Fruit fly (Drosophila melanogaster) whole organism, embryonic: ENCODE data around the gene Or85a.

Experiments used
- Aef1 ChIP-seq: fragments of 200-800 bp; sonication (Bioruptor generic); IDR thresholded peaks from 3 replicates; pipeline ENCODE4 v1.3.6; 2022; ENCODE audit warnings: missing biosample characterization, missing genetic modification characterization
- CG10366 ChIP-seq: fragments of 200-800 bp; sonication (Bioruptor generic); IDR thresholded peaks from 2 replicates; pipeline ENCODE4 v1.3.6; 2022; ENCODE audit warnings: missing biosample characterization, missing genetic modification characterization
- CG10543 ChIP-seq: fragments of 200-800 bp; sonication (Bioruptor generic); optimal IDR thresholded peaks from 3 replicates; lab custom pipeline; 2017; ENCODE audit warnings: missing biosample characterization, mild to moderate bottlenecking, missing genetic modification characterization, moderate library complexity
- CG12219 ChIP-seq: fragments of 200-800 bp; sonication (Bioruptor generic); optimal IDR thresholded peaks from 3 replicates; lab custom pipeline; 2018; ENCODE audit warnings: missing biosample characterization, mild to moderate bottlenecking, missing genetic modification characterization
- CG12391 ChIP-seq: fragments of 200-800 bp; sonication (Bioruptor generic); optimal IDR thresholded peaks from 3 replicates; lab custom pipeline; 2018; ENCODE audit warnings: missing biosample characterization, mild to moderate bottlenecking, missing genetic modification characterization, moderate library complexity
- CG13287 ChIP-seq: fragments of 200-800 bp; sonication (Bioruptor generic); IDR thresholded peaks from 2 replicates; pipeline ENCODE4 v1.3.6; 2022; ENCODE audit warnings: missing biosample characterization, missing genetic modification characterization; ENCODE audit not compliant: partially characterized antibody
- CG13624 ChIP-seq: fragments of 200-800 bp; sonication (Bioruptor generic); optimal IDR thresholded peaks from 2 replicates; lab custom pipeline; 2016; ENCODE audit warnings: missing biosample characterization, missing genetic modification characterization
- CG14710 ChIP-seq: fragments of 200-800 bp; sonication (Bioruptor generic); optimal IDR thresholded peaks from 3 replicates; lab custom pipeline; 2019; ENCODE audit warnings: missing biosample characterization, mild to moderate bottlenecking, missing genetic modification characterization, moderate library complexity
- CG15479 ChIP-seq: fragments of 200-800 bp; sonication (Bioruptor generic); optimal IDR thresholded peaks from 3 replicates; lab custom pipeline; 2019; ENCODE audit warnings: missing biosample characterization, mild to moderate bottlenecking, missing genetic modification characterization, moderate library complexity
- CG15514 ChIP-seq: fragments of 200-800 bp; sonication (Bioruptor generic); optimal IDR thresholded peaks from 3 replicates; lab custom pipeline; 2017; ENCODE audit warnings: missing biosample characterization, missing genetic modification characterization, mild to moderate bottlenecking, moderate library complexity, missing genetic modification reagents
- CG1602 ChIP-seq: fragments of 200-800 bp; sonication (Bioruptor generic); optimal IDR thresholded peaks from 3 replicates; lab custom pipeline; 2016; ENCODE audit warnings: missing biosample characterization, missing genetic modification characterization
- CG1603 ChIP-seq: fragments of 200-800 bp; sonication (Bioruptor generic); optimal IDR thresholded peaks from 2 replicates; lab custom pipeline; 2019; ENCODE audit warnings: missing biosample characterization, mild to moderate bottlenecking, missing genetic modification characterization, moderate library complexity
- CG17385 ChIP-seq: fragments of 200-800 bp; sonication (Bioruptor generic); optimal IDR thresholded peaks from 3 replicates; lab custom pipeline; 2018; ENCODE audit warnings: missing biosample characterization, mild to moderate bottlenecking, missing genetic modification characterization
- CG17912 ChIP-seq: fragments of 200-800 bp; sonication (Bioruptor generic); optimal IDR thresholded peaks from 2 replicates; lab custom pipeline; 2018; ENCODE audit warnings: missing biosample characterization, mild to moderate bottlenecking, missing genetic modification characterization
- CG2889 ChIP-seq: fragments of 200-800 bp; sonication (Bioruptor generic); IDR thresholded peaks from 3 replicates; pipeline ENCODE4 v1.3.6; 2022; ENCODE audit warnings: missing biosample characterization, missing genetic modification characterization
- CG30020 ChIP-seq: fragments of 200-800 bp; optimal IDR thresholded peaks from 2 replicates; lab custom pipeline; 2019; ENCODE audit warnings: missing biosample characterization, mild to moderate bottlenecking, missing genetic modification characterization, moderate library complexity
- CG34422 ChIP-seq: fragments of 200-800 bp; sonication (Bioruptor generic); IDR thresholded peaks from 3 replicates; pipeline ENCODE4 v1.3.6; 2022; ENCODE audit warnings: missing biosample characterization, missing genetic modification characterization
- CG4328 ChIP-seq: fragments of 200-800 bp; sonication (Bioruptor generic); optimal IDR thresholded peaks from 3 replicates; lab custom pipeline; 2017; ENCODE audit warnings: missing biosample characterization, missing genetic modification reagents, missing genetic modification characterization
- CG5245 ChIP-seq: fragments of 200-800 bp; sonication (Bioruptor generic); optimal IDR thresholded peaks from 3 replicates; lab custom pipeline; 2016; ENCODE audit warnings: missing biosample characterization, missing genetic modification characterization
- CG6765 ChIP-seq: fragments of 200-800 bp; sonication (Bioruptor generic); optimal IDR thresholded peaks from 3 replicates; lab custom pipeline; 2017; ENCODE audit warnings: missing biosample characterization, mild to moderate bottlenecking, missing genetic modification characterization
- CG6813 ChIP-seq: fragments of 200-800 bp; sonication (Bioruptor generic); optimal IDR thresholded peaks from 2 replicates; lab custom pipeline; 2017; ENCODE audit warnings: missing biosample characterization, missing genetic modification characterization, mild to moderate bottlenecking, moderate library complexity, missing genetic modification reagents
- CG7271 ChIP-seq: fragments of 200-800 bp; sonication (Bioruptor generic); optimal IDR thresholded peaks from 2 replicates; lab custom pipeline; 2018; ENCODE audit warnings: missing biosample characterization, mild to moderate bottlenecking, missing genetic modification characterization, moderate library complexity
- CG7745 ChIP-seq: fragments of 200-800 bp; sonication (Bioruptor generic); optimal IDR thresholded peaks from 2 replicates; lab custom pipeline; 2018; ENCODE audit warnings: missing biosample characterization, mild to moderate bottlenecking, missing genetic modification characterization, moderate library complexity
- CG7928 ChIP-seq: fragments of 200-800 bp; sonication (Bioruptor generic); optimal IDR thresholded peaks from 2 replicates; lab custom pipeline; 2017; ENCODE audit warnings: missing biosample characterization, mild to moderate bottlenecking, missing genetic modification characterization
- CG8281 ChIP-seq: fragments of 200-800 bp; sonication (Bioruptor generic); optimal IDR thresholded peaks from 2 replicates; lab custom pipeline; 2018; ENCODE audit warnings: missing biosample characterization, mild to moderate bottlenecking, missing genetic modification characterization, moderate library complexity
- CG8765 ChIP-seq: fragments of 200-800 bp; sonication (Bioruptor generic); IDR thresholded peaks from 2 replicates; pipeline ENCODE4 v1.3.6; 2022; ENCODE audit warnings: missing biosample characterization, missing genetic modification characterization
- Dp ChIP-seq: fragments of 200-800 bp; sonication (Bioruptor generic); optimal IDR thresholded peaks from 2 replicates; lab custom pipeline; 2018; ENCODE audit warnings: missing biosample characterization, mild to moderate bottlenecking, missing genetic modification characterization, moderate library complexity
- H15 ChIP-seq: fragments of 200-800 bp; sonication (Bioruptor generic); IDR thresholded peaks from 3 replicates; pipeline ENCODE4 v1.3.6; 2022; ENCODE audit warnings: missing biosample characterization, missing genetic modification characterization
- Hr51 ChIP-seq, 2 experiments: fragments of 200-800 bp; sonication (Bioruptor generic); optimal IDR thresholded peaks; 2 replicates in 1 of 2; 3 replicates in 1 of 2; lab custom pipeline; 2016 to 2018; ENCODE audit warnings: missing biosample characterization in 2 of 2, missing genetic modification characterization in 2 of 2, mild to moderate bottlenecking in 1 of 2, moderate library complexity in 1 of 2
- Hsf ChIP-seq: fragments of 200-800 bp; sonication (Bioruptor generic); optimal IDR thresholded peaks from 3 replicates; lab custom pipeline; 2016; ENCODE audit warnings: missing biosample characterization, missing genetic modification characterization
- Med ChIP-seq: fragments of 200-800 bp; sonication (Bioruptor generic); peaks from one replicate; lab custom pipeline; 2016; ENCODE audit warnings: missing biosample characterization, missing genetic modification characterization, mild to moderate bottlenecking, inconsistent platforms, moderate library complexity
- Nf-YB ChIP-seq: fragments of 200-800 bp; sonication (Bioruptor generic); optimal IDR thresholded peaks from 3 replicates; lab custom pipeline; 2019; ENCODE audit warnings: missing biosample characterization, mild to moderate bottlenecking, missing genetic modification characterization, moderate library complexity
- Side ChIP-seq: fragments of 200-800 bp; sonication (Bioruptor generic); optimal IDR thresholded peaks from 2 replicates; lab custom pipeline; 2016; ENCODE audit warnings: missing biosample characterization, missing genetic modification characterization
- Six4 ChIP-seq: fragments of 200-800 bp; sonication (Bioruptor generic); optimal IDR thresholded peaks from 2 replicates; lab custom pipeline; 2016; ENCODE audit warnings: missing biosample characterization, missing genetic modification characterization
- Spps ChIP-seq: fragments of 200-800 bp; sonication (Bioruptor generic); optimal IDR thresholded peaks from 2 replicates; lab custom pipeline; 2018; ENCODE audit warnings: missing biosample characterization, mild to moderate bottlenecking, missing genetic modification characterization
- Ssrp ChIP-seq: fragments of 200-800 bp; sonication (Bioruptor generic); optimal IDR thresholded peaks from 2 replicates; lab custom pipeline; 2018; ENCODE audit warnings: missing biosample characterization, mild to moderate bottlenecking, missing genetic modification characterization, moderate library complexity
- TFAM ChIP-seq: fragments of 200-800 bp; sonication (Bioruptor generic); optimal IDR thresholded peaks from 2 replicates; lab custom pipeline; 2017; ENCODE audit warnings: missing biosample characterization, missing genetic modification characterization, inconsistent platforms
- aop ChIP-seq: fragments of 200-800 bp; sonication (Bioruptor generic); IDR thresholded peaks from 2 replicates; pipeline ENCODE4 v1.3.6; 2022; ENCODE audit warnings: missing biosample characterization, missing genetic modification characterization
- bsh ChIP-seq, 2 experiments: fragments of 200-800 bp; sonication (Bioruptor generic); optimal IDR thresholded peaks; 2 replicates each; lab custom pipeline; 2017 to 2018; ENCODE audit warnings: mild to moderate bottlenecking in 2 of 2, missing biosample characterization in 2 of 2, missing genetic modification characterization in 2 of 2, moderate library complexity in 1 of 2
- cad ChIP-seq: fragments of >200 bp; optimal IDR thresholded peaks from 2 replicates; lab custom pipeline; 2017; ENCODE audit warnings: missing biosample characterization, missing genetic modification characterization
- crp ChIP-seq, 2 experiments: fragments of 200-800 bp; sonication (Bioruptor generic); optimal IDR thresholded peaks; 2 replicates in 1 of 2; 3 replicates in 1 of 2; lab custom pipeline; 2017; ENCODE audit warnings: missing biosample characterization in 2 of 2, missing genetic modification characterization in 2 of 2, mild to moderate bottlenecking in 1 of 2, moderate library complexity in 1 of 2
- fd3F ChIP-seq: fragments of 200-800 bp; sonication (Bioruptor generic); optimal IDR thresholded peaks from 2 replicates; lab custom pipeline; 2018; ENCODE audit warnings: missing biosample characterization, mild to moderate bottlenecking, missing genetic modification characterization, moderate library complexity
- hbn ChIP-seq: fragments of 200-800 bp; sonication (Bioruptor generic); IDR thresholded peaks from 2 replicates; pipeline ENCODE4 v1.3.6; 2022; ENCODE audit warnings: missing biosample characterization, missing genetic modification characterization; ENCODE audit not compliant: partially characterized antibody
- jing ChIP-seq: fragments of 200-800 bp; sonication (Bioruptor generic); optimal IDR thresholded peaks from 2 replicates; lab custom pipeline; 2018; ENCODE audit warnings: missing biosample characterization, mild to moderate bottlenecking, missing genetic modification characterization
- lilli ChIP-seq: fragments of 200-800 bp; sonication (Bioruptor generic); optimal IDR thresholded peaks from 3 replicates; lab custom pipeline; 2016; ENCODE audit warnings: missing biosample characterization, missing genetic modification characterization
- maf-S ChIP-seq: fragments of 200-800 bp; sonication (Bioruptor generic); optimal IDR thresholded peaks from 2 replicates; lab custom pipeline; 2016; ENCODE audit warnings: missing biosample characterization, missing genetic modification characterization
- nmo ChIP-seq: fragments of 200-800 bp; sonication (Bioruptor generic); optimal IDR thresholded peaks from 2 replicates; lab custom pipeline; 2018; ENCODE audit warnings: missing biosample characterization, mild to moderate bottlenecking, missing genetic modification characterization, moderate library complexity
- prd ChIP-seq, 3 experiments: fragments of >200 bp in 2 of 3; fragments of 200-800 bp in 1 of 3; sonication (Bioruptor generic) in 1 of 3; optimal IDR thresholded peaks in 2 of 3; IDR thresholded peaks in 1 of 3; 2 replicates in 2 of 3; 3 replicates in 1 of 3; pipeline versions ENCODE4 v1.3.6 to Lab custom; 2017 to 2022; ENCODE audit warnings: missing biosample characterization in 1 of 3, missing genetic modification characterization in 1 of 3
- rib ChIP-seq: fragments of 200-800 bp; sonication (Bioruptor generic); IDR thresholded peaks from 2 replicates; pipeline ENCODE4 v1.3.6; 2022; ENCODE audit warnings: missing biosample characterization, missing genetic modification characterization
- slbo ChIP-seq: fragments of 200-800 bp; sonication (Bioruptor generic); IDR thresholded peaks from 2 replicates; pipeline ENCODE4 v1.3.6; 2022; ENCODE audit warnings: missing biosample characterization, missing genetic modification characterization
- sug ChIP-seq: fragments of 200-800 bp; optimal IDR thresholded peaks from 2 replicates; lab custom pipeline; 2019; ENCODE audit warnings: missing biosample characterization, mild to moderate bottlenecking, missing genetic modification characterization, moderate library complexity

Gene Or85a

dm6 chr3R:8303848-8304247 is 17.7 kb upstream of the Or85a start, which contains the start of gene nac (continued):
- peak; percentile 41 for TF ChIP-seq lilli
- peak; percentile 79 for TF ChIP-seq Med (GFP tag; lab: Kevin White, UChicago)
- TF ChIP-seq slbo = peak; percentile 46; the same call in 1 of the 2 replicates
- no peak for TF ChIP-seq CG14710
- peak; percentile 19 for TF ChIP-seq CG15479 (GFP tag; lab: Kevin White, UChicago)
- TF ChIP-seq CG13287 = peak; percentile 35
- TF ChIP-seq CG13624 = peak; percentile 28
- TF ChIP-seq CG6813 = no peak
- TF ChIP-seq CG5245 (GFP tag; lab: Kevin White, UChicago) = no peak
- TF ChIP-seq Hr51 (GFP tag; optimal IDR thresholded peaks at IDR 0.05; lab: Kevin White, UChicago) = no peak
- no peak for TF ChIP-seq Nf-YB (GFP tag; lab: Kevin White, UChicago)
- no peak for TF ChIP-seq CG7271 (tag; lab: Kevin White, UChicago)
- TF ChIP-seq prd (optimal IDR thresholded peaks at IDR 0.05; lab: Kevin White, UChicago) = no peak
- no peak for TF ChIP-seq prd (GFP tag; IDR thresholded peaks at IDR 0.05; lab: Robert Waterston, UW)
- no peak; the same call in 1 of the 2 replicates for TF ChIP-seq hbn (GFP tag; lab: Robert Waterston, UW)
- TF ChIP-seq CG7745 (tag; lab: Kevin White, UChicago) = no peak
- no peak for TF ChIP-seq CG2889
- no peak for TF ChIP-seq TFAM
- peak; percentile 12 for TF ChIP-seq CG17385 (GFP tag; lab: Kevin White, UChicago)
- no peak for TF ChIP-seq CG17912
- TF ChIP-seq Side (GFP tag; lab: Kevin White, UChicago) = no peak
- TF ChIP-seq cad (GFP tag; lab: Kevin White, UChicago) = no peak
- no peak for TF ChIP-seq Hsf (GFP tag; lab: Kevin White, UChicago)
- no peak for TF ChIP-seq Ssrp (tag; lab: Kevin White, UChicago)
- peak; percentile 17 for TF ChIP-seq CG12391 (tag; lab: Kevin White, UChicago)
- no peak for TF ChIP-seq CG8281 (tag; lab: Kevin White, UChicago)
- no peak for TF ChIP-seq jing (GFP tag; lab: Kevin White, UChicago)
- TF ChIP-seq Spps (tag; lab: Kevin White, UChicago) = no peak
- TF ChIP-seq sug (tag; lab: Kevin White, UChicago) = peak; percentile 9
- TF ChIP-seq rib (GFP tag; lab: Robert Waterston, UW) = no peak
- TF ChIP-seq aop (GFP tag; lab: Robert Waterston, UW) = no peak
- TF ChIP-seq fd3F = no peak
- TF ChIP-seq CG10543 = no peak
- no peak for TF ChIP-seq Six4 (GFP tag; lab: Kevin White, UChicago)
- TF ChIP-seq H15 (GFP tag; lab: Robert Waterston, UW) = no peak
- no peak for TF ChIP-seq Aef1
- TF ChIP-seq CG34422 (GFP tag; lab: Robert Waterston, UW) = peak; percentile 61; the same call in 2 of the 3 replicates
- 0 out of 2 replicates have a peak, but pooled peaks have one; percentile 20 for TF ChIP-seq CG10366
- no peak for TF ChIP-seq CG12219 (GFP tag; lab: Kevin White, UChicago)
- TF ChIP-seq CG6765 = no peak
- TF ChIP-seq, all 482 proteins: peak for 56

DNA sequence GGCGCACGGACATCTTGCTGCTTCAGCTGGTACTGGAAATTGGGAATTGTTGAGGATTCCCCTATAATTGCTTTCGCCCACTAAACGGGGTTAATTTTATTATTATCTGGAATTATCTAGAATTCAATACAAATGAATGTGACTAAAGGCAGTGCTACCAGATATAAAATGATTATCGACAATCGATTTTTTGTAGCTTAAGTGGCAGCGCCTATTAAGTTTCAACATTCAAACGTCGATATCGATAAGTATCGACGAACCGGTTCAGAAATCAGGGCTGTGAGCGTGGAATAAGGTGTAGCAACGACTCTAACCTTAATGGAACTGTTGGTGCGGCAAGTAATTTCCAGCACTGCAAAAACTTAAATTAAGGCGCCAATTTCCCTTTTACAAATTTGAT is 16.4 kb upstream of the Or85a start, which contains the start of gene Sgt1:
Gene Sgt1, minus strand, starts transcription at position 165 of the 400 bp plus-strand sequence.
- TF ChIP-seq CG1603 (tag; lab: Kevin White, UChicago) (peak; percentile 84), CG1602 (no peak), CG4328 (GFP tag; lab: Kevin White, UChicago) (peak; percentile 38), maf-S (GFP tag; lab: Kevin White, UChicago) (peak; percentile 52), bsh (GFP tag; optimal IDR thresholded peaks at IDR 0.05; lab: Kevin White, UChicago) (peak in 1 of 2 experiments; percentile 12), crp (GFP tag; optimal IDR thresholded peaks at IDR 0.05; lab: Kevin White, UChicago) (peak in 1 of 2 experiments; percentile 30), CG15514 (GFP tag; lab: Kevin White, UChicago) (peak; percentile 99), nmo (GFP tag; lab: Kevin White, UChicago) (peak; percentile 66), CG30020 (tag; lab: Kevin White, UChicago) (peak; percentile 45), Dp (GFP tag; lab: Kevin White, UChicago) (peak; percentile 100), CG7928 (peak; percentile 94), CG8765 (GFP tag; lab: Robert Waterston, UW) (0 out of 2 replicates have a peak, but pooled peaks have one; percentile 9)
